Fruit fly (Drosophila melanogaster): ENCODE measurements around the gene Zir.

DNA sequence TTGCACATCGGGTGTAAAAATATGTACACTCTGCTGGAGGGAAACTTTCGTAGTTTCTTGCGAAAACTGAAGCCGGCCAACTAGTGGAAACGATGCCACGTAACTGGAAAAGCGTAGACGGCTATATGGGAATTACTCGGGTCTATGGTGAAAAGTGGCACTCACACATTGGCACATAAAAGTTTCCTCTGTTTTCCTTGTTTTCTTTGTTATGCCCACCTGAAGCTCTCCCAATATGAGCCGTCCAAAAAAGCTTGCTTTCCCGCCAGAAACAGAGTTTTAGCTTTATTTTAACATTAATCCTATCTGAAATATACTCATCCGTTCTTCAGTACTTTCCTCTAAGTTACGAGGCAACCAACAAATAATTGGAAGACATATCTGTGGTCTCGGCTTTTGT is 36.2 kb downstream of the Zir start, which contains the start of gene CG3164:
- TF ChIP-seq CTCF (optimal IDR thresholded peaks at IDR 0.05) = no peak
- TF ChIP-seq CG8478 (optimal IDR thresholded peaks at IDR 0.05) = no peak
